Worm (Caenorhabditis elegans) whole organism, young adult: ENCODE data around the gene set-11.
A peak's percentile ranks its signal among the peaks of the same experiment; 100 is the strongest.
"Not testable (repeated sequence)": the region's sequence is repeated elsewhere in the genome, so short reads cannot be mapped to it uniquely, and the experiment has no call there.

ENCODE experiments used
- C06A6.2 ChIP-seq: fragments of 200-800 bp; sonication (Bioruptor generic); conservative IDR thresholded peaks from 2 replicates; pipeline ENCODE4 v1.3.6; 2022; ENCODE audit warnings: missing genetic modification characterization, missing compliant biosample characterization
- D2030.7 ChIP-seq: fragments of 200-800 bp; sonication (Bioruptor generic); IDR thresholded peaks from 2 replicates; pipeline ENCODE4 v1.3.6; 2022; ENCODE audit warnings: missing genetic modification reagents, missing genetic modification characterization, missing compliant biosample characterization
- F55B11.4 ChIP-seq: sonication (generic microtip); optimal IDR thresholded peaks from 2 replicates; lab custom pipeline; 2016; ENCODE audit warnings: missing compliant biosample characterization, missing genetic modification characterization, borderline replicate concordance; ENCODE audit not compliant: insufficient read depth
- K11D2.4 ChIP-seq: fragments of 200-800 bp; sonication (Bioruptor generic); IDR thresholded peaks from 2 replicates; pipeline ENCODE4 v1.3.6; 2022; ENCODE audit warnings: missing genetic modification reagents, missing genetic modification characterization, missing compliant biosample characterization
- K12H6.12 ChIP-seq: fragments of 200-800 bp; sonication (Bioruptor generic); optimal IDR thresholded peaks from 2 replicates; lab custom pipeline; 2018; ENCODE audit warnings: mild to moderate bottlenecking, missing genetic modification characterization, missing compliant biosample characterization
- ZK185.1 ChIP-seq: sonication (generic microtip); optimal IDR thresholded peaks from 2 replicates; lab custom pipeline; 2016; ENCODE audit warnings: mild to moderate bottlenecking, missing genetic modification characterization, missing compliant biosample characterization; ENCODE audit not compliant: poor library complexity, severe bottlenecking
- attf-5 ChIP-seq: fragments of 200-800 bp; sonication (Bioruptor generic); optimal IDR thresholded peaks from 2 replicates; lab custom pipeline; 2018; ENCODE audit warnings: mild to moderate bottlenecking, missing genetic modification characterization, missing compliant biosample characterization
- ccch-3 ChIP-seq: fragments of 200-800 bp; sonication (Bioruptor generic); optimal IDR thresholded peaks from 2 replicates; lab custom pipeline; 2018; ENCODE audit warnings: mild to moderate bottlenecking, missing genetic modification characterization, missing compliant biosample characterization
- ceh-58 ChIP-seq: fragments of 200-800 bp; sonication (Bioruptor generic); IDR thresholded peaks from 2 replicates; pipeline ENCODE4 v1.3.6; 2022; ENCODE audit warnings: missing genetic modification characterization, missing compliant biosample characterization
- ceh-79 ChIP-seq: sonication (generic microtip); optimal IDR thresholded peaks from 2 replicates; lab custom pipeline; 2017; ENCODE audit warnings: mild to moderate bottlenecking, missing genetic modification characterization, missing compliant biosample characterization
- chd-7 ChIP-seq: sonication (generic microtip); optimal IDR thresholded peaks from 2 replicates; lab custom pipeline; 2016; ENCODE audit warnings: mild to moderate bottlenecking, missing genetic modification characterization, moderate library complexity, missing compliant biosample characterization
- efl-1 ChIP-seq: fragments of 150-350 bp; optimal IDR thresholded peaks from 2 replicates; lab custom pipeline; 2014; ENCODE audit warnings: missing biosample characterization, missing genetic modification reagents, missing genetic modification characterization
- egl-18 ChIP-seq: fragments of 200-800 bp; sonication (Bioruptor generic); IDR thresholded peaks from 2 replicates; pipeline ENCODE4 v1.3.6; 2022; ENCODE audit warnings: missing genetic modification reagents, missing genetic modification characterization, missing compliant biosample characterization
- egrh-3 ChIP-seq: fragments of 200-800 bp; sonication (Bioruptor generic); IDR thresholded peaks from 2 replicates; pipeline ENCODE4 v1.3.6; 2022; ENCODE audit warnings: missing genetic modification reagents, missing genetic modification characterization, missing compliant biosample characterization
- gei-17 ChIP-seq: fragments of 200-800 bp; sonication (Bioruptor generic); optimal IDR thresholded peaks from 2 replicates; lab custom pipeline; 2018; ENCODE audit warnings: mild to moderate bottlenecking, missing genetic modification characterization, missing compliant biosample characterization
- him-1 ChIP-seq: sonication (generic microtip); optimal IDR thresholded peaks from 2 replicates; lab custom pipeline; 2016; ENCODE audit warnings: missing genotype, missing genetic modification reagents, missing genetic modification characterization, missing compliant biosample characterization
- hmg-1.2 ChIP-seq: fragments of 200-800 bp; sonication (Bioruptor generic); IDR thresholded peaks from 2 replicates; pipeline ENCODE4 v1.3.6; 2022; ENCODE audit warnings: missing genetic modification reagents, missing genetic modification characterization, missing compliant biosample characterization
- lsy-27 ChIP-seq: sonication (generic microtip); optimal IDR thresholded peaks from 2 replicates; lab custom pipeline; 2017; ENCODE audit warnings: missing genetic modification characterization, mild to moderate bottlenecking, missing compliant biosample characterization, antibody characterized with exemption, missing genotype, borderline replicate concordance; ENCODE audit not compliant: insufficient read depth
- madf-6 ChIP-seq: fragments of 200-800 bp; sonication (Bioruptor generic); IDR thresholded peaks from 2 replicates; pipeline ENCODE4 v1.3.6; 2022; ENCODE audit warnings: missing genetic modification reagents, missing genetic modification characterization, missing compliant biosample characterization
- madf-8 ChIP-seq: fragments of 200-800 bp; sonication (Bioruptor generic); conservative IDR thresholded peaks from 2 replicates; pipeline ENCODE4 v1.3.6; 2022; ENCODE audit warnings: missing genetic modification reagents, missing genetic modification characterization, missing compliant biosample characterization
- mel-28 ChIP-seq: sonication (generic microtip); optimal IDR thresholded peaks from 2 replicates; lab custom pipeline; 2016; ENCODE audit warnings: borderline replicate concordance, mild to moderate bottlenecking, missing genetic modification characterization, missing compliant biosample characterization
- nfya-2 ChIP-seq: fragments of 200-800 bp; sonication (Bioruptor generic); IDR thresholded peaks from 2 replicates; pipeline ENCODE4 v1.3.6; 2022; ENCODE audit warnings: missing genetic modification reagents, missing genetic modification characterization, missing compliant biosample characterization
- nhr-120 ChIP-seq: fragments of 200-800 bp; sonication (Bioruptor generic); IDR thresholded peaks from 2 replicates; pipeline ENCODE4 v1.3.6; 2022; ENCODE audit warnings: missing genetic modification characterization, missing compliant biosample characterization
- nhr-27 ChIP-seq: fragments of 200-800 bp; sonication (Bioruptor generic); optimal IDR thresholded peaks from 2 replicates; lab custom pipeline; 2018; ENCODE audit warnings: mild to moderate bottlenecking, missing genetic modification characterization, moderate library complexity, missing compliant biosample characterization
- pbrm-1 ChIP-seq: fragments of 200-800 bp; sonication (Bioruptor generic); IDR thresholded peaks from 2 replicates; pipeline ENCODE4 v1.3.6; 2022; ENCODE audit warnings: missing genetic modification reagents, missing genetic modification characterization, missing compliant biosample characterization
- pha-4 ChIP-seq: fragments of 150-350 bp; sonication (generic microtip); optimal IDR thresholded peaks from 2 replicates; lab custom pipeline; 2014; ENCODE audit warnings: missing biosample characterization, missing genetic modification reagents, missing genetic modification characterization
- rcor-1 ChIP-seq: fragments of 200-800 bp; sonication (Bioruptor generic); IDR thresholded peaks from 2 replicates; pipeline ENCODE4 v1.3.6; 2022; ENCODE audit warnings: missing genetic modification reagents, missing genetic modification characterization, missing compliant biosample characterization
- rpc-1 ChIP-seq, 2 experiments: fragments of 150-350 bp in 1 of 2; sonication (generic microtip) in 1 of 2; optimal IDR thresholded peaks; 2 replicates each; lab custom pipeline; 2014 to 2018; ENCODE audit warnings: missing biosample characterization in 1 of 2, missing genetic modification characterization in 1 of 2, missing genetic modification reagents in 1 of 2, missing genotype in 1 of 2
- snpc-1.1 ChIP-seq: sonication (generic microtip); optimal IDR thresholded peaks from 2 replicates; lab custom pipeline; 2017; ENCODE audit warnings: missing genetic modification characterization, mild to moderate bottlenecking, missing compliant biosample characterization, antibody characterized with exemption, moderate library complexity, missing genotype, missing genetic modification reagents; ENCODE audit not compliant: insufficient read depth
- snpc-3.4 ChIP-seq: sonication (generic microtip); optimal IDR thresholded peaks from 2 replicates; lab custom pipeline; 2017; ENCODE audit warnings: missing genetic modification characterization, mild to moderate bottlenecking, missing compliant biosample characterization, antibody characterized with exemption, moderate library complexity, missing genotype, missing genetic modification reagents
- sptf-2 ChIP-seq: fragments of 200-800 bp; sonication (Bioruptor generic); optimal IDR thresholded peaks from 2 replicates; lab custom pipeline; 2018; ENCODE audit warnings: mild to moderate bottlenecking, missing genetic modification characterization, missing compliant biosample characterization
- tbp1 ChIP-seq: fragments of 200-800 bp; sonication (Bioruptor generic); optimal IDR thresholded peaks from 2 replicates; lab custom pipeline; 2018; ENCODE audit warnings: mild to moderate bottlenecking, missing genetic modification characterization, missing compliant biosample characterization
- tbx-9 ChIP-seq: sonication (generic microtip); optimal IDR thresholded peaks from 2 replicates; lab custom pipeline; 2016; ENCODE audit warnings: borderline replicate concordance, missing genetic modification characterization, inconsistent platforms, missing compliant biosample characterization
- unc-130 ChIP-seq: sonication (generic microtip); optimal IDR thresholded peaks from 2 replicates; lab custom pipeline; 2016; ENCODE audit warnings: missing genetic modification reagents, missing genetic modification characterization, missing compliant biosample characterization
- zfh-2 ChIP-seq: fragments of 200-800 bp; sonication (Bioruptor generic); conservative IDR thresholded peaks from 2 replicates; pipeline ENCODE4 v1.3.6; 2022; ENCODE audit warnings: missing genetic modification reagents, missing genetic modification characterization, missing compliant biosample characterization
- ztf-22 ChIP-seq: fragments of 200-800 bp; sonication (Bioruptor generic); optimal IDR thresholded peaks from 2 replicates; lab custom pipeline; 2018; ENCODE audit warnings: mild to moderate bottlenecking, missing genetic modification characterization, moderate library complexity, missing compliant biosample characterization
- ztf-28 ChIP-seq: fragments of 200-800 bp; sonication (Bioruptor generic); IDR thresholded peaks from 2 replicates; pipeline ENCODE4 v1.3.6; 2022; ENCODE audit warnings: missing genetic modification reagents, missing genetic modification characterization, missing compliant biosample characterization
- ztf-3 ChIP-seq: fragments of 200-800 bp; sonication (Bioruptor generic); optimal IDR thresholded peaks from 2 replicates; lab custom pipeline; 2018; ENCODE audit warnings: mild to moderate bottlenecking, missing genetic modification characterization, missing compliant biosample characterization

set-11 gene

ce11 chrII:2665606-2666005 is 26.8 kb downstream of the set-11 start, which contains the start of gene F22E5.22:
Gene F22E5.22 (plus strand): TSS chrII:2665906.
- TF ChIP-seq D2030.7 (GFP tag; lab: Robert Waterston, UW) = no peak

ce11 chrII:2665081-2665480 is 27.3 kb downstream of the set-11 start, which contains the start of gene F22E5.2:
Gene F22E5.2 (plus strand): TSS chrII:2665381.
- not testable (repeated sequence) for TF ChIP-seq nhr-120 (GFP tag; lab: Robert Waterston, UW); tbp1 (GFP tag; lab: Kevin White, UChicago); pha-4

DNA sequence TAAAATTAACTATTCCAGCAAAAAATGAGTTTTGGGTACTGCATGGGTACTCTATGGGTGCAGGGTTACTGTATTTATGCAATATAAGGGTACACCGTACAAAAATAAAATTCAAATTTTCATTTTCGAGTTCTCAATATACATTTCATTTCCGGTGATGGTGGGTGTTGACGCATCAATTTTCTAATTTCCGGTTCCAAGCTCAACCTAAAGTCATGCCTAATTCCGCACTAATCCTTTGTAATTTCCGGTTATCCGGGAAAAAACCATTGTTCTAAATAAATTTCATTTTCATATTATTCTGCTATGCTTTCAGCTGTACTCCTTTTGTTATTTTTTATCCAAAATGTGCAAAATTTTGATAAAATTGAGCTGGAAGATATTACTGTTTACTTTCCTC is 33.0 kb downstream of the set-11 start, which contains the start of gene gcy-21:
Gene gcy-21 (plus strand): TSS at position 301 of the 400 bp plus-strand sequence.
- TF ChIP-seq ccch-3 (GFP tag; lab: Kevin White, UChicago) (no peak), snpc-1.1 (tag; lab: Kevin White, UChicago) (no peak), F55B11.4 (tag; lab: Kevin White, UChicago) (no peak), ztf-28 (no peak), snpc-3.4 (tag; lab: Kevin White, UChicago) (no peak), rpc-1 (optimal IDR thresholded peaks at IDR 0.05; lab: Kevin White, UChicago) (no peak), rpc-1 (tag; optimal IDR thresholded peaks at IDR 0.05; lab: Kevin White, UChicago) (no peak), madf-8 (GFP tag; lab: Robert Waterston, UW) (no peak), ceh-79 (tag; lab: Kevin White, UChicago) (no peak), him-1 (no peak), mel-28 (tag; lab: Kevin White, UChicago) (no peak), tbx-9 (tag; lab: Kevin White, UChicago) (no peak), egrh-3 (no peak), efl-1 (GFP tag; lab: Kevin White, UChicago) (no peak), ZK185.1 (no peak), zfh-2 (GFP tag; lab: Robert Waterston, UW) (no peak)

DNA sequence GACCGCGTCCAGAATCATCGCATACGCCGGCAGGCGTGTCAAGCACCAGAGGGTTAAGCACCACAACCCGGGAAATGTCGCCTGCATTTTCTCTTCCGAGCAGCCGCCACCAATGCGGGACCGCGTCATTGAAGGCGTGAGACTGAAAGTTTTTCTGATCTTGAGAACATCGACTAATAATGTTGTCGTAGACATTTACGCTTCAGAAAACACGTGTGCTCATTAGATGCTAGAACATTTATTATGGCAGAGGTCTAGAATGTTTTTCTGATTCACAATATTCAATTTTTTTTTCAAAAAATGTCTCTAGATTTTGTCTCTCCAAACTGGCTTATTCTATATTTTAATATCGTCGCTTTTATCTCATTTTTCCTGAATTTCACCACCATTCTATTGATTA is 35.8 kb downstream of the set-11 start, which contains the start of gene sri-47:
Gene sri-47 (plus strand): TSS at position 301 of the 400 bp plus-strand sequence.
- TF ChIP-seq zfh-2 (GFP tag; lab: Robert Waterston, UW) = 0 out of 2 replicates have a peak, but pooled peaks have one; percentile 37
- no peak for TF ChIP-seq ztf-22 (GFP tag; lab: Kevin White, UChicago)
- TF ChIP-seq gei-17 (GFP tag; lab: Kevin White, UChicago) = no peak
- TF ChIP-seq, all 124 proteins: peak for 1

DNA sequence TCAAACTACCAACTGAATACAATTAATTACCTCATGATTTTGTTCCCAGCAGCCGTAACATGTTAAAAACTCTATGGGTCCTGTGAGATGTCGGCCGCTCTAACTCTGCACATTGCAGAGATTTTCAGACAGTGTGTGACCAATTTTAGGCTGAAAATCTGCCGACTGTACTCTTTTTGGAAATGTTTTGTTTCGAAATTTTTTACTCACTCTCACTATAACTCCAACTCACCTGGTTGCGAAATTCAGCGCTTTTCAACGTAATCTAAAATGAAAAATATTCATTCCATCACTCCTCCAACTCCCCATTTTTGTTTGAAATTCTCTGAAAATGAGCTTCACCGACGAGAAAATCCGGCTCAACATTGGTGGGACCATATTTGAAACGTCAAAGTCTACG is 42.8 kb downstream of the set-11 start, which contains the start of the genes F22E5.13 and F22E5.6:
Gene F22E5.13 (minus strand): TSS at position 101 of the 400 bp plus-strand sequence.
Gene F22E5.6 (plus strand): TSS at position 297 of the 400 bp plus-strand sequence.
- TF ChIP-seq unc-130 (GFP tag; lab: Kevin White, UChicago) (no peak), pbrm-1 (GFP tag; lab: Robert Waterston, UW) (no peak), K12H6.12 (tag; lab: Kevin White, UChicago) (no peak)

DNA sequence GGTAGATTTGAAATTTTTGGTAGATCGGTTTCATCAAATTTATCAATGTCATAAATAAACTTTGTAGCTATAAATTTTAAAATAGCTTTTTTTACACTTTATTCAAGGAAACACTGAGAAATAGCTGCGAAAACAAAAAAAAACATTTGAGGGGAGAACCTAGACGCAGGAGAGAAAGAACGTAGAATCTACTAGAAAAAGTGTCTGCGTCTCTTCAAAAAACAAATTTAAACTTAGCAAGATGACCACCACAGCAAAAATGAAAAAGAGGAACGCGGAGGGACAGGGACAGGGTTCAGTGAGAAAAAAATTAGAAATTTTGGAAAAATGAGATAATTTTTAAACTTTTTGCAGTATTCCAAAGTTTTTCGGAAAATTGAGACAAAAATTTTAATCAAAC is 43.4 kb downstream of the set-11 start:
- no peak for TF ChIP-seq chd-7 (tag; lab: Kevin White, UChicago)
- no peak for TF ChIP-seq egl-18 (GFP tag; lab: Robert Waterston, UW)
- no peak for TF ChIP-seq lsy-27
- no peak for TF ChIP-seq ztf-3 (GFP tag; lab: Kevin White, UChicago)
- TF ChIP-seq madf-6 (GFP tag; lab: Robert Waterston, UW) = no peak
- no peak for TF ChIP-seq nfya-2
- TF ChIP-seq K11D2.4 (GFP tag; lab: Robert Waterston, UW) = no peak
- TF ChIP-seq ceh-58 (GFP tag; lab: Robert Waterston, UW) = no peak
- no peak for TF ChIP-seq tbx-9 (tag; lab: Kevin White, UChicago)
- TF ChIP-seq C06A6.2 (GFP tag; lab: Robert Waterston, UW) = 0 out of 2 replicates have a peak, but pooled peaks have one; percentile 16
- no peak for TF ChIP-seq pbrm-1 (GFP tag; lab: Robert Waterston, UW)
- TF ChIP-seq sptf-2 (GFP tag; lab: Kevin White, UChicago) = no peak
- TF ChIP-seq attf-5 (GFP tag; lab: Kevin White, UChicago) = no peak
- no peak for TF ChIP-seq nhr-27
- TF ChIP-seq hmg-1.2 = peak; percentile 28; the same call in 1 of the 2 replicates
- no peak for TF ChIP-seq nhr-120 (GFP tag; lab: Robert Waterston, UW)
- TF ChIP-seq rcor-1 (GFP tag; lab: Robert Waterston, UW) = no peak
